Worm (Caenorhabditis elegans): ENCODE results near the gene dyf-11.

Gene dyf-11

DNA sequence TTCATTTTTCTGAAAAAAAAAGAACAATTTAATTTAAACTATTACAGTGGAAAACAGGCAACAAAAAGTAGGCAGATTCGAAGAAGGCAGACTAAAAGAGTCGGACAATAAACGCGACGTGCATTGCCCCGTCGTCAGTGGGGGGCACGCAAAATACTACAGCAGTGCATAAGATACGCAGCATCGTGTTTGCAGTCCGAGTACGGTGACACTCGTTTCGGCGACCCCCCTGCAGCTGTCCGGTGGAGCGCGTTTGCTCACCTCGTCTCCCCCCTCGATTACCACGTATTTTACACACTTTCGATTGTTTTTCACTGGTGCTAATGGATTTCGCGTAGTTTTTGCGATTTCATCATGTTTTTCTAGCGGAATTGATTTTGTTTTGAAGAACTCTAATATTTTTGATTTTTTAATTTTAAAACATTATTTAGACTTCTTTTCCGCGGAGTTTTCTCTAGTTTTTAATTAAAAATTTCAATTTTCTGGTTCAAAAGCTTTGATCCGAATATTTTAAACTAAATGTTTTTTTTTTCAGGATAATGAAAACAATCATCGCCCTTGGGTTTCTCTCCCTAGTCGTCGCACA, 4.6 kb downstream of the dyf-11 start, which contains the start of the genes trap-2 and ile-2 (continued):
- TF ChIP-seq madf-8 (GFP tag; conservative IDR thresholded peaks at IDR 0.05) (no peak), F57A8.1 (GFP tag; optimal IDR thresholded peaks at IDR 0.05) (peak; percentile 29), B0336.3 (GFP tag; IDR thresholded peaks at IDR 0.05) (peak; percentile 88), mel-28 (tag; optimal IDR thresholded peaks at IDR 0.05; ENCODE audit: borderline replicate concordance) (no peak), D2030.7 (GFP tag; IDR thresholded peaks at IDR 0.05) (no peak), madf-10 (tag; optimal IDR thresholded peaks at IDR 0.05) (peak; percentile 79), athp-1 (tag; optimal IDR thresholded peaks at IDR 0.05) (peak; percentile 8), ZK185.1 (tag; optimal IDR thresholded peaks at IDR 0.05; ENCODE audit: poor library complexity, severe bottlenecking) (peak; percentile 72), let-607 (tag; optimal IDR thresholded peaks at IDR 0.05) (peak; percentile 100), sptf-2 (GFP tag; optimal IDR thresholded peaks at IDR 0.05) (peak; percentile 71), zfh-2 (GFP tag; conservative IDR thresholded peaks at IDR 0.05) (peak; percentile 99), die-1 (tag; optimal IDR thresholded peaks at IDR 0.05) (peak; percentile 10), ets-4 (GFP tag; optimal IDR thresholded peaks at IDR 0.05) (peak; percentile 96), ztf-6 (GFP tag; IDR thresholded peaks at IDR 0.05) (0 out of 2 replicates have a peak, but pooled peaks have one; percentile 66), unc-62 (GFP tag; optimal IDR thresholded peaks at IDR 0.05) (peak; percentile 56), attf-3 (GFP tag; conservative IDR thresholded peaks at IDR 0.05) (0 out of 2 replicates have a peak, but pooled peaks have one; percentile 23), mcd-1 (GFP tag; IDR thresholded peaks at IDR 0.05) (peak; percentile 99), rcor-1 (GFP tag; IDR thresholded peaks at IDR 0.05) (peak; percentile 59), F37B4.10 (GFP tag; IDR thresholded peaks at IDR 0.05) (0 out of 2 replicates have a peak, but pooled peaks have one; percentile 81), dox-1 (GFP tag; IDR thresholded peaks at IDR 0.05) (peak; percentile 96), lsy-27 (tag; optimal IDR thresholded peaks at IDR 0.05; ENCODE audit: borderline replicate concordance, insufficient read depth) (no peak), lin-26 (GFP tag; IDR thresholded peaks at IDR 0.05) (0 out of 2 replicates have a peak, but pooled peaks have one; percentile 21), ama-1 (optimal IDR thresholded peaks at IDR 0.05) (no peak), ama-1 (GFP tag; optimal IDR thresholded peaks at IDR 0.05) (no peak), F23B12.7 (tag; optimal IDR thresholded peaks at IDR 0.05; ENCODE audit: insufficient read depth) (peak; percentile 37), tlf-1 (GFP tag; optimal IDR thresholded peaks at IDR 0.05) (peak; percentile 76), pbrm-1 (GFP tag; IDR thresholded peaks at IDR 0.05) (peak; percentile 76; the same call in 1 of the 2 replicates)

- no peak for TF ChIP-seq let-526 (GFP tag; IDR thresholded peaks at IDR 0.05)
- TF ChIP-seq nhr-120 (GFP tag; IDR thresholded peaks at IDR 0.05), result 0 out of 2 replicates have a peak, but pooled peaks have one; percentile 6
- TF ChIP-seq cebp-2 (GFP tag; IDR thresholded peaks at IDR 0.05), result no peak
- TF ChIP-seq die-1 (tag; optimal IDR thresholded peaks at IDR 0.05), result no peak
- no peak for TF ChIP-seq mcd-1 (GFP tag; IDR thresholded peaks at IDR 0.05)
These were observed 6.0 kb downstream of the dyf-11 start for ce11 chrX:769550-769949.

- no peak for TF ChIP-seq cebp-1 (GFP tag; IDR thresholded peaks at IDR 0.05)
- TF ChIP-seq cebp-1 (tag; optimal IDR thresholded peaks at IDR 0.05), result no peak
- TF ChIP-seq madf-10 (tag; optimal IDR thresholded peaks at IDR 0.05), result no peak
- no peak for TF ChIP-seq xnd-1 (tag; optimal IDR thresholded peaks at IDR 0.05)
- TF ChIP-seq tbx-9 (tag; optimal IDR thresholded peaks at IDR 0.05; ENCODE audit: borderline replicate concordance), result no peak
These were observed 7.0 kb downstream of the dyf-11 start, which contains the start of gene T04G9.7 for ce11 chrX:770537-770936. TSS of gene T04G9.7 (plus strand) at chrX:770837.

Data from whole organism, young adult.